Fruit fly (Drosophila melanogaster): ENCODE measurements around the gene Hayan.

DNA sequence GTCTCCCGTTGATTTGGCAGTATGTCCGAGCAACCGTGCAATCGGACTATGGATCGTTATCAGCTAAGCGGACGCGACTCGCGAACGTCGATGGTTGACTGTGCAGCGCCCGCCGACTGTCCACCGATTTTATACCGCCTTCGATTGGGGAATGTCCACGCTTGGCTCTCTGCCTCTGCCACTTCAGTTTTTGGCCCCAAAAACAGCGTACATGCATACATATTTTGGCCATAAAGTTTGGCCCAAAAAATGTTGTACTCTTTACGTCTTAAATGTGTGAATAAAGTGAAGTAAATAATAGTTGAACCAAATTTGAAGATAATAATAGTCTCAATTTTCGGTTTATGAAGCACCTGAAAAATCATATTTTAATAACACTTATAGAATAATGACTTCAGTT is 43.1 kb downstream of the Hayan start, which contains the start of gene CG32548:
- TF ChIP-seq Sin3A (optimal IDR thresholded peaks at IDR 0.05) = no peak
- no peak for TF ChIP-seq psq (optimal IDR thresholded peaks at IDR 0.05)
- no peak for TF ChIP-seq ttk (optimal IDR thresholded peaks at IDR 0.05)
- TF ChIP-seq h (optimal IDR thresholded peaks at IDR 0.05) = no peak
- no peak for TF ChIP-seq Myc (optimal IDR thresholded peaks at IDR 0.05)
